Fruit fly (Drosophila melanogaster): ENCODE data around the gene CG11398.
A peak's percentile ranks its signal among the peaks of the same experiment; 100 is the strongest.

Gene CG11398

DNA sequence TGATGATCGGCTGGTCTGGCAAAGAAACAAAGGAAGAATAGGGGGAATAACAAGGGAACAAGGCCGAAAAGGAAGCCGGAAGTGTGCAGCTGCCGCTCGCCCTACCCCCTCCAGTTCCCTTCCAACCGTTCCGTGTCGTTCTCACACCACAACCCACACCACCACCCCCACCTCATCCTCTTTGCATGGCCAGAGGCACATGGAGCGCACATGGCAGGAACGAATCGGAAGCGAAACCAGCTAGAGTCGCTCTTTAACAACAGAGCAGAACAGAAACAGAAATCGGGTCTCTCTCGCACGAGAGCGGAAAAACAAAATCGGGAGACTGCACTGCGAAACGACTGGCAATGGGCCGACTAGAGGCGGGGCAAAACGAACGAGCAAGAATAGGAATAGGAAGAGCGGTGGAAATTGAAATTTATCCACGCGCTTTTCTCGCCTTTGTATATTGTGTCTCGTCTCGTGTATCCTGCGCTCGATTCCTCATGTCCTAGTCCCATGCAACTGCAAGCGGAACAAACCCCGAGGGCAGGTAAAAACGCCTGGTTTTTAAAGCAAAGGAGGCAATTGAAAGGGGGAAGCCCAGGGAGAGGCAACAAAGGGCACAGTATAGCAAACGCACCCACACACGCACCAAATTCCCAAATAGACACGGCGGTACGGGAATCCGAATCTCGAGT lies 17.7 kb upstream of the CG11398 start (continued):
- TF ChIP-seq pros (GFP tag; optimal IDR thresholded peaks at IDR 0.05), result peak; percentile 45
- TF ChIP-seq CG8281 (tag; optimal IDR thresholded peaks at IDR 0.05), result no peak
- TF ChIP-seq mld (GFP tag; IDR thresholded peaks at IDR 0.05; ENCODE audit: partially characterized antibody), result no peak
- no peak for TF ChIP-seq corto (GFP tag; optimal IDR thresholded peaks at IDR 0.05)
- no peak for TF ChIP-seq lilli (GFP tag; optimal IDR thresholded peaks at IDR 0.05)
- TF ChIP-seq CG31441 (GFP tag; IDR thresholded peaks at IDR 0.05), result no peak
- no peak for TF ChIP-seq ham (GFP tag; IDR thresholded peaks at IDR 0.05)
- no peak for TF ChIP-seq chif (GFP tag; optimal IDR thresholded peaks at IDR 0.05)
- TF ChIP-seq sens (GFP tag), result peak; percentile 0
- no peak for TF ChIP-seq CG4404 (GFP tag; IDR thresholded peaks at IDR 0.05)
- no peak for TF ChIP-seq Rfx (GFP tag; IDR thresholded peaks at IDR 0.05)
- peak; percentile 46 for TF ChIP-seq Deaf1 (tag; optimal IDR thresholded peaks at IDR 0.05)
- TF ChIP-seq ci (GFP tag; IDR thresholded peaks at IDR 0.05), result 0 out of 3 replicates have a peak, but pooled peaks have one; percentile 13
- peak; percentile 48 to 66 for TF ChIP-seq Trl (optimal IDR thresholded peaks at IDR 0.05)
- no peak for TF ChIP-seq Trl (GFP tag; optimal IDR thresholded peaks at IDR 0.05)
- 0 out of 4 replicates have a peak, but pooled peaks have one; percentile 6 for TF ChIP-seq chinmo (GFP tag; IDR thresholded peaks at IDR 0.05; ENCODE audit: partially characterized antibody)
- TF ChIP-seq nom (GFP tag; optimal IDR thresholded peaks at IDR 0.05), result peak; percentile 27
- no peak for TF ChIP-seq CoRest (tag; optimal IDR thresholded peaks at IDR 0.05)
- no peak for TF ChIP-seq bowl (GFP tag; IDR thresholded peaks at IDR 0.05)
- no peak for TF ChIP-seq en (GFP tag; optimal IDR thresholded peaks at IDR 0.05)
- no peak for TF ChIP-seq Fer1 (GFP tag; optimal IDR thresholded peaks at IDR 0.05)
- no peak for TF ChIP-seq zen (tag; optimal IDR thresholded peaks at IDR 0.05)
- TF ChIP-seq Adf1 (GFP tag; IDR thresholded peaks at IDR 0.05), result no peak
- TF ChIP-seq lmd (GFP tag; IDR thresholded peaks at IDR 0.05), result no peak
- no peak for TF ChIP-seq CG15269 (tag; optimal IDR thresholded peaks at IDR 0.05)
- TF ChIP-seq aop (GFP tag; IDR thresholded peaks at IDR 0.05), result peak; percentile 20; the same call in 1 of the 2 replicates
- no peak for TF ChIP-seq Opbp (GFP tag; IDR thresholded peaks at IDR 0.05; ENCODE audit: partially characterized antibody)
- TF ChIP-seq ssp (GFP tag; IDR thresholded peaks at IDR 0.05), result no peak
- TF ChIP-seq CG9876 (GFP tag; optimal IDR thresholded peaks at IDR 0.05), result no peak
- TF ChIP-seq CG17361 (GFP tag; IDR thresholded peaks at IDR 0.05), result no peak
- no peak for TF ChIP-seq bigmax (GFP tag; optimal IDR thresholded peaks at IDR 0.05)
- TF ChIP-seq grn (GFP tag; optimal IDR thresholded peaks at IDR 0.05), result no peak
- TF ChIP-seq CG33557 (GFP tag; optimal IDR thresholded peaks at IDR 0.05), result no peak
- no peak for TF ChIP-seq Sry-β (GFP tag; optimal IDR thresholded peaks at IDR 0.05)
- peak; percentile 54 for TF ChIP-seq crol (GFP tag; IDR thresholded peaks at IDR 0.05)
- no peak for TF ChIP-seq CG7556 (GFP tag; optimal IDR thresholded peaks at IDR 0.05)
- no peak for TF ChIP-seq cas (GFP tag; IDR thresholded peaks at IDR 0.05)
- TF ChIP-seq CG10462 (GFP tag; optimal IDR thresholded peaks at IDR 0.05), result no peak
- no peak for TF ChIP-seq Antp (GFP tag; optimal IDR thresholded peaks at IDR 0.05)
- TF ChIP-seq H2.0 (GFP tag; IDR thresholded peaks at IDR 0.05), result no peak
- TF ChIP-seq Chrac-16 (GFP tag; optimal IDR thresholded peaks at IDR 0.05), result no peak
- no peak for TF ChIP-seq CG4854 (GFP tag; optimal IDR thresholded peaks at IDR 0.05)
- TF ChIP-seq CG12104 (GFP tag; optimal IDR thresholded peaks at IDR 0.05), result no peak
- no peak for TF ChIP-seq Ssrp (tag; optimal IDR thresholded peaks at IDR 0.05)
- no peak for TF ChIP-seq CG16779 (GFP tag; IDR thresholded peaks at IDR 0.05)
- no peak for TF ChIP-seq Meics (GFP tag; optimal IDR thresholded peaks at IDR 0.05)
- TF ChIP-seq CG4282 (GFP tag; optimal IDR thresholded peaks at IDR 0.05), result no peak
- peak; percentile 18 for TF ChIP-seq CG1832 (GFP tag; optimal IDR thresholded peaks at IDR 0.05)
- TF ChIP-seq unpg (GFP tag; optimal IDR thresholded peaks at IDR 0.05), result no peak

Data from whole organism, embryonic.